Fruit fly (Drosophila melanogaster) whole organism, embryonic: ENCODE data around the gene CG9503.

Experiments used
- BtbVII ChIP-seq: fragments of 200-800 bp; sonication (Bioruptor generic); optimal IDR thresholded peaks from 3 replicates; lab custom pipeline; 2017; ENCODE audit warnings: missing biosample characterization, mild to moderate bottlenecking, missing genetic modification characterization
- C15 ChIP-seq: fragments of 200-800 bp; sonication (Bioruptor generic); IDR thresholded peaks from 3 replicates; pipeline ENCODE4 v1.3.6; 2022; ENCODE audit warnings: missing biosample characterization, missing genetic modification characterization
- CG10147 ChIP-seq: fragments of 200-800 bp; sonication (Bioruptor generic); optimal IDR thresholded peaks from 2 replicates; lab custom pipeline; 2019; ENCODE audit warnings: missing biosample characterization, mild to moderate bottlenecking, missing genetic modification characterization, moderate library complexity
- CG10267 ChIP-seq: fragments of 200-800 bp; sonication (Bioruptor generic); optimal IDR thresholded peaks from 2 replicates; lab custom pipeline; 2018; ENCODE audit warnings: missing biosample characterization, mild to moderate bottlenecking, missing genetic modification characterization, moderate library complexity
- CG10366 ChIP-seq: fragments of 200-800 bp; sonication (Bioruptor generic); IDR thresholded peaks from 2 replicates; pipeline ENCODE4 v1.3.6; 2022; ENCODE audit warnings: missing biosample characterization, missing genetic modification characterization
- CG12236 ChIP-seq: fragments of 200-800 bp; sonication (Bioruptor generic); optimal IDR thresholded peaks from 2 replicates; lab custom pipeline; 2016; ENCODE audit warnings: missing biosample characterization, missing genetic modification characterization
- CG13123 ChIP-seq: fragments of 200-800 bp; sonication (Bioruptor generic); optimal IDR thresholded peaks from 2 replicates; lab custom pipeline; 2016; ENCODE audit warnings: missing biosample characterization, missing genetic modification characterization
- CG14050 ChIP-seq: fragments of 200-800 bp; sonication (Bioruptor generic); IDR thresholded peaks from 3 replicates; pipeline ENCODE4 v1.3.6; 2022; ENCODE audit warnings: missing biosample characterization, missing genetic modification characterization
- CG17612 ChIP-seq: fragments of 200-800 bp; sonication (Bioruptor generic); IDR thresholded peaks from 2 replicates; pipeline ENCODE4 v1.3.6; 2022; ENCODE audit warnings: missing biosample characterization, missing genetic modification characterization
- CG1792 ChIP-seq: fragments of 200-800 bp; sonication (Bioruptor generic); optimal IDR thresholded peaks from 2 replicates; lab custom pipeline; 2016; ENCODE audit warnings: missing biosample characterization, missing genetic modification characterization
- CG2678 ChIP-seq: fragments of 200-800 bp; sonication (Bioruptor generic); optimal IDR thresholded peaks from 3 replicates; lab custom pipeline; 2019; ENCODE audit warnings: missing biosample characterization, mild to moderate bottlenecking, missing genetic modification characterization, moderate library complexity
- CG3065 ChIP-seq: fragments of 200-800 bp; sonication (Bioruptor generic); optimal IDR thresholded peaks from 2 replicates; lab custom pipeline; 2016; ENCODE audit warnings: missing biosample characterization, missing genetic modification characterization
- CG33557 ChIP-seq: fragments of 200-800 bp; sonication (Bioruptor generic); optimal IDR thresholded peaks from 2 replicates; lab custom pipeline; 2019; ENCODE audit warnings: missing biosample characterization, mild to moderate bottlenecking, missing genetic modification characterization, moderate library complexity
- CG3838 ChIP-seq: fragments of 200-800 bp; sonication (Bioruptor generic); optimal IDR thresholded peaks from 3 replicates; lab custom pipeline; 2016; ENCODE audit warnings: missing biosample characterization, missing genetic modification characterization
- CG7987 ChIP-seq: fragments of 200-800 bp; sonication (Bioruptor generic); optimal IDR thresholded peaks from 2 replicates; lab custom pipeline; 2018; ENCODE audit warnings: missing biosample characterization, mild to moderate bottlenecking, missing genetic modification characterization, moderate library complexity
- CG8290 ChIP-seq, 3 experiments: fragments of 200-800 bp; sonication (Bioruptor generic); optimal IDR thresholded peaks; 2 replicates each; lab custom pipeline; 2016 to 2019; ENCODE audit warnings: missing biosample characterization in 3 of 3, missing genetic modification characterization in 3 of 3, mild to moderate bottlenecking in 2 of 3, moderate library complexity in 1 of 3
- CG8388 ChIP-seq: fragments of 200-800 bp; sonication (Bioruptor generic); optimal IDR thresholded peaks from 2 replicates; lab custom pipeline; 2019; ENCODE audit warnings: missing biosample characterization, mild to moderate bottlenecking, missing genetic modification characterization, moderate library complexity
- CG8478 ChIP-seq: fragments of >200 bp; optimal IDR thresholded peaks from 2 replicates; lab custom pipeline; 2018
- CG8765 ChIP-seq: fragments of 200-800 bp; sonication (Bioruptor generic); IDR thresholded peaks from 2 replicates; pipeline ENCODE4 v1.3.6; 2022; ENCODE audit warnings: missing biosample characterization, missing genetic modification characterization
- CG9437 ChIP-seq: fragments of 200-800 bp; sonication (Bioruptor generic); optimal IDR thresholded peaks from 2 replicates; lab custom pipeline; 2018; ENCODE audit warnings: missing biosample characterization, mild to moderate bottlenecking, missing genetic modification characterization
- Dfd ChIP-seq, 2 experiments: fragments of >200 bp; optimal IDR thresholded peaks; 2 replicates each; lab custom pipeline; 2017; ENCODE audit warnings: missing biosample characterization in 2 of 2, missing genetic modification characterization in 2 of 2
- Dp ChIP-seq: fragments of 200-800 bp; sonication (Bioruptor generic); optimal IDR thresholded peaks from 2 replicates; lab custom pipeline; 2018; ENCODE audit warnings: missing biosample characterization, mild to moderate bottlenecking, missing genetic modification characterization, moderate library complexity
- Eip74EF ChIP-seq, 2 experiments: fragments of 200-800 bp in 1 of 2; fragments of >200 bp in 1 of 2; sonication (Bioruptor generic) in 1 of 2; optimal IDR thresholded peaks; 2 replicates each; lab custom pipeline; 2017 to 2019; ENCODE audit warnings: missing biosample characterization in 2 of 2, missing genetic modification characterization in 2 of 2, mild to moderate bottlenecking in 1 of 2, moderate library complexity in 1 of 2
- Fer3 ChIP-seq: fragments of 200-800 bp; sonication (Bioruptor generic); optimal IDR thresholded peaks from 2 replicates; lab custom pipeline; 2018; ENCODE audit warnings: missing biosample characterization, mild to moderate bottlenecking, missing genetic modification characterization, moderate library complexity
- HmgZ ChIP-seq: fragments of 200-800 bp; sonication (Bioruptor generic); optimal IDR thresholded peaks from 2 replicates; lab custom pipeline; 2018; ENCODE audit warnings: missing biosample characterization, mild to moderate bottlenecking, missing genetic modification characterization
- Mad ChIP-seq: fragments of 200-800 bp; sonication (Bioruptor generic); optimal IDR thresholded peaks from 2 replicates; lab custom pipeline; 2016; ENCODE audit warnings: missing biosample characterization, missing genetic modification characterization
- Six4 ChIP-seq: fragments of 200-800 bp; sonication (Bioruptor generic); optimal IDR thresholded peaks from 2 replicates; lab custom pipeline; 2016; ENCODE audit warnings: missing biosample characterization, missing genetic modification characterization
- TFAM ChIP-seq: fragments of 200-800 bp; sonication (Bioruptor generic); optimal IDR thresholded peaks from 2 replicates; lab custom pipeline; 2017; ENCODE audit warnings: missing biosample characterization, missing genetic modification characterization, inconsistent platforms
- Taf1 ChIP-seq: fragments of 200-800 bp; sonication (Bioruptor generic); IDR thresholded peaks from 2 replicates; pipeline ENCODE4 v1.3.6; 2022; ENCODE audit warnings: missing biosample characterization, missing genetic modification characterization
- br ChIP-seq: fragments of >200 bp; optimal IDR thresholded peaks from 2 replicates; lab custom pipeline; 2017
- chif ChIP-seq, 2 experiments: fragments of 200-800 bp; sonication (Bioruptor generic); optimal IDR thresholded peaks; 3 replicates each; lab custom pipeline; 2016; ENCODE audit warnings: missing biosample characterization in 2 of 2, missing genetic modification characterization in 2 of 2
- chn ChIP-seq: fragments of 200-800 bp; sonication (Bioruptor generic); optimal IDR thresholded peaks from 2 replicates; lab custom pipeline; 2016; ENCODE audit warnings: missing biosample characterization, missing genetic modification characterization
- disco-r ChIP-seq: fragments of 200-800 bp; sonication (Bioruptor generic); optimal IDR thresholded peaks from 2 replicates; lab custom pipeline; 2016; ENCODE audit warnings: missing biosample characterization, missing genetic modification characterization
- dmrt99B ChIP-seq: fragments of 200-800 bp; sonication (Bioruptor generic); optimal IDR thresholded peaks from 2 replicates; lab custom pipeline; 2018; ENCODE audit warnings: missing biosample characterization, mild to moderate bottlenecking, missing genetic modification characterization, moderate library complexity
- esg ChIP-seq: fragments of 200-800 bp; sonication (Bioruptor generic); conservative IDR thresholded peaks from 2 replicates; pipeline ENCODE4 v1.3.6; 2022; ENCODE audit warnings: missing biosample characterization, missing genetic modification characterization
- gce ChIP-seq: fragments of 200-800 bp; sonication (Bioruptor generic); IDR thresholded peaks from 3 replicates; pipeline ENCODE4 v1.3.6; 2022; ENCODE audit warnings: missing biosample characterization, missing genetic modification characterization
- gcm ChIP-seq: fragments of 200-800 bp; sonication (Bioruptor generic); optimal IDR thresholded peaks from 2 replicates; lab custom pipeline; 2019; ENCODE audit warnings: missing biosample characterization, mild to moderate bottlenecking, missing genetic modification characterization, moderate library complexity
- gfzf ChIP-seq: fragments of 200-800 bp; sonication (Bioruptor generic); optimal IDR thresholded peaks from 2 replicates; lab custom pipeline; 2016; ENCODE audit warnings: missing biosample characterization, mild to moderate bottlenecking, missing genetic modification characterization, moderate library complexity
- gt ChIP-seq: fragments of 200-800 bp; sonication (Bioruptor generic); IDR thresholded peaks from 2 replicates; pipeline ENCODE4 v1.3.6; 2022; ENCODE audit warnings: missing biosample characterization, missing genetic modification characterization
- lov ChIP-seq, 2 experiments: fragments of 200-800 bp in 1 of 2; fragments of >200 bp in 1 of 2; sonication (Bioruptor generic) in 1 of 2; IDR thresholded peaks in 1 of 2; optimal IDR thresholded peaks in 1 of 2; 2 replicates in 1 of 2; 3 replicates in 1 of 2; pipeline versions ENCODE4 v1.3.6 to Lab custom; 2017 to 2022; ENCODE audit warnings: missing biosample characterization in 1 of 2, missing genetic modification characterization in 1 of 2
- odd ChIP-seq: fragments of 200-800 bp; sonication (Bioruptor generic); optimal IDR thresholded peaks from 2 replicates; lab custom pipeline; 2017; ENCODE audit warnings: missing biosample characterization, mild to moderate bottlenecking, missing genetic modification characterization
- otp ChIP-seq: fragments of 200-800 bp; sonication (Bioruptor generic); IDR thresholded peaks from 3 replicates; pipeline ENCODE4, ENCODE4 v1.3.6; 2022; ENCODE audit warnings: missing biosample characterization, missing genetic modification characterization
- p53 ChIP-seq: fragments of 200-800 bp; sonication (Bioruptor generic); optimal IDR thresholded peaks from 2 replicates; lab custom pipeline; 2016; ENCODE audit warnings: missing biosample characterization, missing genetic modification characterization
- psq ChIP-seq: fragments of 200-800 bp; sonication (Bioruptor generic); optimal IDR thresholded peaks from 2 replicates; lab custom pipeline; 2017; ENCODE audit warnings: missing biosample characterization, missing genetic modification characterization
- pum ChIP-seq: fragments of 200-800 bp; sonication (Bioruptor generic); optimal IDR thresholded peaks from 2 replicates; lab custom pipeline; 2016; ENCODE audit warnings: missing biosample characterization, missing genetic modification characterization
- sc ChIP-seq, 3 experiments: fragments of >200 bp in 2 of 3; fragments of 200-800 bp in 1 of 3; sonication (Bioruptor generic) in 1 of 3; optimal IDR thresholded peaks; 2 replicates in 2 of 3; 3 replicates in 1 of 3; lab custom pipeline; 2017; ENCODE audit warnings: mild to moderate bottlenecking in 1 of 3, missing biosample characterization in 1 of 3, missing genetic modification characterization in 1 of 3, missing genetic modification reagents in 1 of 3
- schlank ChIP-seq: fragments of 200-800 bp; sonication (Bioruptor generic); optimal IDR thresholded peaks from 2 replicates; lab custom pipeline; 2018; ENCODE audit warnings: missing biosample characterization, mild to moderate bottlenecking, missing genetic modification characterization
- shn ChIP-seq: fragments of 200-800 bp; sonication (Bioruptor generic); optimal IDR thresholded peaks from 3 replicates; lab custom pipeline; 2016; ENCODE audit warnings: missing biosample characterization, missing genetic modification characterization
- sim ChIP-seq: fragments of 200-800 bp; sonication (Bioruptor generic); IDR thresholded peaks from 2 replicates; pipeline ENCODE4 v1.3.6; 2022; ENCODE audit warnings: missing biosample characterization, missing genetic modification characterization
- vfl ChIP-seq: fragments of 200-800 bp; sonication (Bioruptor generic); optimal IDR thresholded peaks from 2 replicates; lab custom pipeline; 2016; ENCODE audit warnings: missing biosample characterization, missing genetic modification characterization
- wdn ChIP-seq: fragments of 200-800 bp; sonication (Bioruptor generic); IDR thresholded peaks from 2 replicates; pipeline ENCODE4 v1.3.6; 2022; ENCODE audit warnings: missing biosample characterization, missing genetic modification characterization

CG9503 gene

DNA sequence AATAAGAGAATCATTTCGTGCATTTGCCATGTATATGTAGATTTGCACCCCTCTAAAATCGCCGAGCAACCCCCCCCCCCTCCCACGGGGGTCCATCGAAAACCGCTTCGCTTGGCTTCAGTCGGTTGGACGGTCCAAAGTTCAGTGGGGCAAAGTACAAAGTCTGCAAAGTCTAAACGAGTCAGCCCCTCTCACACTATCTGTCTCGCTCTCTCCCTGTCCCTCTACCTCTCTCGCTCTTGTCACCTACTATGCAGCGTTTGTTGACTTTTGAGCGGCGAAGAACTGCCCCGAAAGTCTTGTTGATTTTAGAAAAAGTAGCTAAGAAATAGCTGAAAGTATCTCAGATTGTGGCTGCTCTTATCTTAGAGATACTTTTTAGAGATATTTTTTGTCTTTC is 24.1 kb upstream of the CG9503 start (continued):
- peak; percentile 77; the same call in 2 of the 3 replicates for TF ChIP-seq otp (GFP tag; lab: Robert Waterston, UW)
- TF ChIP-seq CG10267 = no peak
- TF ChIP-seq Fer3 = peak; percentile 51
- TF ChIP-seq BtbVII (GFP tag; lab: Kevin White, UChicago) = peak; percentile 81
- TF ChIP-seq vfl (GFP tag; lab: Kevin White, UChicago) = no peak
- TF ChIP-seq CG3065 = no peak
- TF ChIP-seq schlank (tag; lab: Kevin White, UChicago) = peak; percentile 75
- no peak for TF ChIP-seq CG17612
- TF ChIP-seq CG33557 (GFP tag; lab: Kevin White, UChicago) = peak; percentile 48
- TF ChIP-seq esg = no peak
- no peak for TF ChIP-seq CG8478 (lab: Kevin White, UChicago)
- TF ChIP-seq CG10366 = no peak
- TF ChIP-seq CG8765 (GFP tag; lab: Robert Waterston, UW) = no peak
- TF ChIP-seq Dp (GFP tag; lab: Kevin White, UChicago) = no peak
- peak; percentile 57 for TF ChIP-seq CG2678 (tag; lab: Kevin White, UChicago)
- no peak for TF ChIP-seq CG12236 (GFP tag; lab: Kevin White, UChicago)
- TF ChIP-seq gce (GFP tag; lab: Robert Waterston, UW) = peak; percentile 65; the same call in 1 of the 3 replicates
- no peak for TF ChIP-seq CG9437 (GFP tag; lab: Kevin White, UChicago)
- TF ChIP-seq lov (optimal IDR thresholded peaks at IDR 0.05; lab: Kevin White, UChicago) = no peak
- peak; percentile 67; the same call in 1 of the 3 replicates for TF ChIP-seq lov (GFP tag; IDR thresholded peaks at IDR 0.05; lab: Robert Waterston, UW)
- no peak for TF ChIP-seq chn (GFP tag; lab: Kevin White, UChicago)
- TF ChIP-seq gcm (GFP tag; lab: Kevin White, UChicago) = peak; percentile 35
- TF ChIP-seq disco-r (GFP tag; lab: Kevin White, UChicago) = no peak
- no peak for TF ChIP-seq CG3838 (GFP tag; lab: Kevin White, UChicago)
- TF ChIP-seq Eip74EF (GFP tag; optimal IDR thresholded peaks at IDR 0.05; lab: Kevin White, UChicago) = peak in 1 of 2 experiments; percentile 46
- TF ChIP-seq Taf1 (GFP tag; lab: Robert Waterston, UW) = no peak; the same call in 1 of the 2 replicates
- TF ChIP-seq p53 (GFP tag; lab: Kevin White, UChicago) = no peak
- TF ChIP-seq psq (GFP tag; lab: Kevin White, UChicago) = no peak
- no peak for TF ChIP-seq shn (GFP tag; lab: Kevin White, UChicago)
- no peak for TF ChIP-seq CG8388 (GFP tag; lab: Kevin White, UChicago)
- TF ChIP-seq Six4 (GFP tag; lab: Kevin White, UChicago) = no peak
- no peak for TF ChIP-seq CG14050 (GFP tag; lab: Robert Waterston, UW)
- no peak for TF ChIP-seq gt (GFP tag; lab: Robert Waterston, UW)
- TF ChIP-seq CG1792 = peak; percentile 12
- no peak for TF ChIP-seq br (lab: Kevin White, UChicago)
- no peak for TF ChIP-seq chif (GFP tag; optimal IDR thresholded peaks at IDR 0.05; lab: Kevin White, UChicago)
- TF ChIP-seq CG8290 (GFP tag; optimal IDR thresholded peaks at IDR 0.05; lab: Kevin White, UChicago) = no peak
- TF ChIP-seq CG8290 (tag; optimal IDR thresholded peaks at IDR 0.05; lab: Kevin White, UChicago) = peak; percentile 37 to 63
- peak; percentile 1 for TF ChIP-seq HmgZ
- TF ChIP-seq dmrt99B (tag; lab: Kevin White, UChicago) = peak; percentile 62
- TF ChIP-seq CG13123 (GFP tag; lab: Kevin White, UChicago) = no peak
- no peak for TF ChIP-seq wdn (GFP tag; lab: Robert Waterston, UW)
- no peak for TF ChIP-seq sc (optimal IDR thresholded peaks at IDR 0.05; lab: Kevin White, UChicago)
- peak; percentile 16 for TF ChIP-seq sc (GFP tag; optimal IDR thresholded peaks at IDR 0.05; lab: Kevin White, UChicago)
- TF ChIP-seq C15 (GFP tag; lab: Robert Waterston, UW) = peak; percentile 46; the same call in 1 of the 3 replicates
- TF ChIP-seq gfzf (GFP tag; lab: Kevin White, UChicago) = no peak
- no peak for TF ChIP-seq pum
- no peak for TF ChIP-seq CG10147 (GFP tag; lab: Kevin White, UChicago)
- TF ChIP-seq odd (GFP tag; lab: Kevin White, UChicago) = peak; percentile 50
- TF ChIP-seq sim (GFP tag; lab: Robert Waterston, UW) = 0 out of 2 replicates have a peak, but pooled peaks have one; percentile 50
- no peak for TF ChIP-seq Mad (GFP tag; lab: Kevin White, UChicago)
- TF ChIP-seq TFAM (GFP tag; lab: Kevin White, UChicago) = no peak
- peak; percentile 62 for TF ChIP-seq CG7987 (GFP tag; lab: Kevin White, UChicago)
- no peak for TF ChIP-seq Dfd (GFP tag; optimal IDR thresholded peaks at IDR 0.05; lab: Kevin White, UChicago)
